Worm (Caenorhabditis elegans): Measurements from ENCODE around the gene B0034.5.
"Not testable (repeated sequence)": the region's sequence is repeated elsewhere in the genome, so short reads cannot be mapped to it uniquely, and the experiment has no call there.

The B0034.5 gene

ce11 chrII:5974878-5975277 is at the start of gene B0034.5:
Gene B0034.5, minus strand, starts transcription at chrII:5974978.
- no peak for TF ChIP-seq ztf-1 (GFP tag; conservative IDR thresholded peaks at IDR 0.05)

- TF ChIP-seq nhr-23 (tag; optimal IDR thresholded peaks at IDR 0.05) (no peak), fos-1 (tag; optimal IDR thresholded peaks at IDR 0.05) (no peak), unc-39 (tag; optimal IDR thresholded peaks at IDR 0.05) (no peak), unc-55 (GFP tag; optimal IDR thresholded peaks at IDR 0.05) (no peak), ztf-1 (GFP tag; conservative IDR thresholded peaks at IDR 0.05) (no peak), ama-1 (optimal IDR thresholded peaks at IDR 0.05) (no peak), C34F6.9 (tag; optimal IDR thresholded peaks at IDR 0.05) (no peak), unc-62 (GFP tag; optimal IDR thresholded peaks at IDR 0.05) (no peak), nhr-21 (tag; optimal IDR thresholded peaks at IDR 0.05) (no peak), ztf-4 (tag; optimal IDR thresholded peaks at IDR 0.05) (no peak), elt-1 (tag; optimal IDR thresholded peaks at IDR 0.05) (no peak), crh-2 (tag; optimal IDR thresholded peaks at IDR 0.05) (no peak), mab-5 (tag; optimal IDR thresholded peaks at IDR 0.05) (no peak), lin-11 (tag; optimal IDR thresholded peaks at IDR 0.05) (no peak), ceh-16 (tag; optimal IDR thresholded peaks at IDR 0.05) (no peak)
Measured at ce11 chrII:6022596-6022995, 47.8 kb upstream of the B0034.5 start.

- TF ChIP-seq alr-1 (tag; optimal IDR thresholded peaks at IDR 0.05) = no peak
- TF ChIP-seq mab-5 (tag; optimal IDR thresholded peaks at IDR 0.05) = no peak
- no peak for TF ChIP-seq crh-2 (tag; optimal IDR thresholded peaks at IDR 0.05)
- no peak for TF ChIP-seq R02D3.7 (tag; optimal IDR thresholded peaks at IDR 0.05)
Measured at ce11 chrII:6020353-6020752, 45.6 kb upstream of the B0034.5 start, which contains the start of gene ZK84.1. Gene ZK84.1, plus strand, starts transcription at chrII:6020653.

- TF ChIP-seq fos-1 (tag; optimal IDR thresholded peaks at IDR 0.05) (no peak), lin-13 (GFP tag; optimal IDR thresholded peaks at IDR 0.05) (no peak), unc-62 (GFP tag; optimal IDR thresholded peaks at IDR 0.05) (no peak), ZK546.5 (tag; optimal IDR thresholded peaks at IDR 0.05) (no peak), sma-9 (GFP tag; optimal IDR thresholded peaks at IDR 0.05) (no peak), sma-9 (tag; optimal IDR thresholded peaks at IDR 0.05) (no peak), lin-11 (tag; optimal IDR thresholded peaks at IDR 0.05) (no peak), nhr-12 (tag; optimal IDR thresholded peaks at IDR 0.05) (no peak)
Measured at ce11 chrII:6016410-6016809, 41.6 kb upstream of the B0034.5 start, which contains the start of gene ZK84.5. Gene ZK84.5, minus strand, starts transcription at chrII:6016510.

ce11 chrII:6014057-6014456 is 39.3 kb upstream of the B0034.5 start, which contains the start of gene ZK84.2:
Gene ZK84.2, plus strand, starts transcription at chrII:6014357.
- not testable (repeated sequence) for TF ChIP-seq nhr-25 (tag; optimal IDR thresholded peaks at IDR 0.05); crh-2 (tag; optimal IDR thresholded peaks at IDR 0.05); sma-3 (GFP tag; optimal IDR thresholded peaks at IDR 0.05)

- no peak for TF ChIP-seq nhr-6 (tag; optimal IDR thresholded peaks at IDR 0.05)
- TF ChIP-seq peb-1 (tag; optimal IDR thresholded peaks at IDR 0.05) = no peak
- no peak for TF ChIP-seq nhr-77 (tag; optimal IDR thresholded peaks at IDR 0.05)
- no peak for TF ChIP-seq nhr-10 (tag; optimal IDR thresholded peaks at IDR 0.05)
- no peak for TF ChIP-seq nhr-21 (tag; optimal IDR thresholded peaks at IDR 0.05)
- TF ChIP-seq lsy-2 (tag; optimal IDR thresholded peaks at IDR 0.05) = no peak
- TF ChIP-seq blmp-1 (tag; optimal IDR thresholded peaks at IDR 0.05; ENCODE audit: insufficient read depth) = no peak
- TF ChIP-seq alr-1 (tag; optimal IDR thresholded peaks at IDR 0.05) = no peak
- TF ChIP-seq ztf-4 (tag; optimal IDR thresholded peaks at IDR 0.05) = no peak
- TF ChIP-seq ceh-82 (tag; optimal IDR thresholded peaks at IDR 0.05) = no peak
- TF ChIP-seq C34F6.9 (tag; optimal IDR thresholded peaks at IDR 0.05) = no peak
- no peak for TF ChIP-seq sma-9 (GFP tag; optimal IDR thresholded peaks at IDR 0.05)
- no peak for TF ChIP-seq sma-9 (tag; optimal IDR thresholded peaks at IDR 0.05)
- no peak for TF ChIP-seq ceh-16 (tag; optimal IDR thresholded peaks at IDR 0.05)
- no peak for TF ChIP-seq zag-1 (tag; optimal IDR thresholded peaks at IDR 0.05)
- no peak for TF ChIP-seq ztf-11 (tag; optimal IDR thresholded peaks at IDR 0.05)
- no peak for TF ChIP-seq R02D3.7 (tag; optimal IDR thresholded peaks at IDR 0.05)
Measured at ce11 chrII:6010544-6010943, 35.8 kb upstream of the B0034.5 start, which contains the start of gene ins-20. Gene ins-20, plus strand, starts transcription at chrII:6010844.

Data from whole organism, L2 larva.